Fruit fly (Drosophila melanogaster): Measurements from ENCODE around the gene Dora.
A peak's percentile ranks its signal among the peaks of the same experiment; 100 is the strongest.

DNA sequence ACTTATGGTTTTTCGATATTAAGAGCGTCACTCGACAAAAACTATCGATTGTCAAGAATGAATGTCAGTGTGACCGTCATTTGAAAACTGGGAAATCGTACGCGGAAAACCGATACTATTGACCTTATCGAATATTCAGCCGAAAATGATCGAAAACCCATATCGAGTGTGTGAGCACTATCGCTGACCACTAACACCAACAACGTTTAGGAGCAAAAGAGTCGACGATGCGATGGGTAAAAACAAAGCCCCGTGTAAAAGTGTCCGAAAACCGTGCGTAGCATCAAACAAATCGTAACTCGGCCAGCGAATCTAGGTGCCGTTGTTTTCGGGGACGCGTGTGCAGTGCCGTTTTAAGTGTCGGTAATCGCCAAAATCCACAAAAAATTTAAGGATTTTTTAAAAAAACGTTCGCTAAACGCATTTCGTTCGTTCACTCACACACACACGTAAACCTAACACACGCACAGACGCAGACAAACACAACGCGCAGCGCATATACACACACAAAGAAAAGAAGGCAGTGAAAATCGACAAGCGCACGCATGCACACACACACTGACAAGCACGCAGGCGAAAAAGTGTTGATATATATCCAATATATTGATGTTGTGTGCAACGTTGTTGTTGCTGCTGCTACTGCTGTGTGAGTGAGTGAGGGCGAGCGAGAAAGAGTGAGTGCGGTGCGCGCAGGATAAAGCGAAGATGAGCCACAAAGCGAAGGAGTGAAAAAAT, at the start of gene Dora, which contains the start of gene CG7326:
- TF ChIP-seq CG8478 (optimal IDR thresholded peaks at IDR 0.05) (no peak), CTCF (optimal IDR thresholded peaks at IDR 0.05) (peak; percentile 36)

Measured in S2 (cell line).